Worm (Caenorhabditis elegans) whole organism, mixed stage, embryonic: Measurements from ENCODE around the gene F53F1.2.
A peak's percentile ranks its signal among the peaks of the same experiment; 100 is the strongest.

ENCODE experiments used
- M03D4.4 ChIP-seq: sonication (generic microtip); optimal IDR thresholded peaks from 2 replicates; lab custom pipeline; 2017; ENCODE audit warnings: mild to moderate bottlenecking, missing genetic modification characterization, missing compliant biosample characterization
- bed-3 ChIP-seq: fragments of 200-800 bp; sonication (Bioruptor generic); optimal IDR thresholded peaks from 3 replicates; lab custom pipeline; 2018; ENCODE audit warnings: mild to moderate bottlenecking, missing genetic modification characterization, moderate library complexity, missing compliant biosample characterization
- blmp-1 ChIP-seq: fragments of 150-350 bp; optimal IDR thresholded peaks from 2 replicates; lab custom pipeline; 2014; ENCODE audit warnings: missing biosample characterization, missing genetic modification characterization
- ceh-39 ChIP-seq: fragments of 150-350 bp; optimal IDR thresholded peaks from 2 replicates; lab custom pipeline; 2014; ENCODE audit warnings: missing biosample characterization, missing genetic modification characterization
- ceh-43 ChIP-seq: fragments of 200-800 bp; sonication (Bioruptor generic); optimal IDR thresholded peaks from 2 replicates; lab custom pipeline; 2018; ENCODE audit warnings: mild to moderate bottlenecking, missing genetic modification characterization, moderate library complexity, missing compliant biosample characterization
- ces-1 ChIP-seq: fragments of 150-350 bp; optimal IDR thresholded peaks from 2 replicates; lab custom pipeline; 2014; ENCODE audit warnings: missing biosample characterization, missing genetic modification reagents, missing genetic modification characterization
- cnd-1 ChIP-seq: fragments of 200-800 bp; sonication (Bioruptor generic); optimal IDR thresholded peaks from 2 replicates; lab custom pipeline; 2018; ENCODE audit warnings: mild to moderate bottlenecking, missing genetic modification characterization, missing compliant biosample characterization
- drap-1 ChIP-seq: fragments of 200-800 bp; sonication (Bioruptor generic); optimal IDR thresholded peaks from 3 replicates; lab custom pipeline; 2018; ENCODE audit warnings: mild to moderate bottlenecking, missing genetic modification characterization, missing compliant biosample characterization
- elt-1 ChIP-seq: sonication (generic microtip); optimal IDR thresholded peaks from 2 replicates; lab custom pipeline; 2017; ENCODE audit warnings: missing genetic modification characterization, mild to moderate bottlenecking, missing compliant biosample characterization, antibody characterized with exemption, moderate library complexity, borderline replicate concordance; ENCODE audit not compliant: insufficient read depth
- elt-3 ChIP-seq: fragments of 150-350 bp; optimal IDR thresholded peaks from 2 replicates; lab custom pipeline; 2014; ENCODE audit warnings: missing biosample characterization, missing genetic modification characterization
- flh-1 ChIP-seq: fragments of 200-800 bp; sonication (Bioruptor generic); optimal IDR thresholded peaks from 2 replicates; lab custom pipeline; 2018; ENCODE audit warnings: mild to moderate bottlenecking, missing genetic modification characterization, moderate library complexity, missing compliant biosample characterization
- ham-2 ChIP-seq: fragments of 200-800 bp; sonication (Bioruptor generic); optimal IDR thresholded peaks from 2 replicates; lab custom pipeline; 2018; ENCODE audit warnings: mild to moderate bottlenecking, missing genetic modification characterization, missing compliant biosample characterization
- hlh-1 ChIP-seq: fragments of 150-350 bp; optimal IDR thresholded peaks from 2 replicates; lab custom pipeline; 2014; ENCODE audit warnings: missing biosample characterization, missing genetic modification reagents, missing genetic modification characterization
- lin-32 ChIP-seq: fragments of 200-800 bp; sonication (Bioruptor generic); optimal IDR thresholded peaks from 2 replicates; lab custom pipeline; 2018; ENCODE audit warnings: mild to moderate bottlenecking, missing genetic modification characterization, missing compliant biosample characterization
- lsy-2 ChIP-seq: fragments of 150-350 bp; optimal IDR thresholded peaks from 2 replicates; lab custom pipeline; 2014; ENCODE audit warnings: missing biosample characterization, missing genetic modification characterization
- mls-2 ChIP-seq: sonication (generic microtip); optimal IDR thresholded peaks from 2 replicates; lab custom pipeline; 2016; ENCODE audit warnings: mild to moderate bottlenecking, missing genetic modification characterization, moderate library complexity, missing compliant biosample characterization
- nhr-12 ChIP-seq: fragments of 150-350 bp; optimal IDR thresholded peaks from 2 replicates; lab custom pipeline; 2014; ENCODE audit warnings: missing biosample characterization, missing genetic modification characterization
- nhr-2 ChIP-seq: fragments of 150-350 bp; optimal IDR thresholded peaks from 2 replicates; lab custom pipeline; 2014; ENCODE audit warnings: missing biosample characterization, missing genetic modification characterization
- nhr-237 ChIP-seq: fragments of 150-350 bp; optimal IDR thresholded peaks from 2 replicates; lab custom pipeline; 2014; ENCODE audit warnings: missing biosample characterization, missing genetic modification characterization
- nhr-28 ChIP-seq: fragments of 150-350 bp; optimal IDR thresholded peaks from 2 replicates; lab custom pipeline; 2014; ENCODE audit warnings: missing biosample characterization, missing genetic modification characterization
- nhr-76 ChIP-seq: sonication (generic microtip); optimal IDR thresholded peaks from 2 replicates; lab custom pipeline; 2017; ENCODE audit warnings: missing biosample characterization, missing genetic modification characterization
- pha-4 ChIP-seq: fragments of 150-350 bp; optimal IDR thresholded peaks from 2 replicates; lab custom pipeline; 2018; ENCODE audit warnings: missing biosample characterization, missing genetic modification reagents, missing genetic modification characterization
- snpc-4 ChIP-seq: fragments of 150-350 bp; optimal IDR thresholded peaks from 2 replicates; lab custom pipeline; 2014; ENCODE audit warnings: missing biosample characterization, missing genetic modification characterization
- tbx-8 ChIP-seq: fragments of 200-800 bp; sonication (Bioruptor generic); optimal IDR thresholded peaks from 2 replicates; lab custom pipeline; 2018; ENCODE audit warnings: mild to moderate bottlenecking, missing genetic modification characterization, moderate library complexity, missing compliant biosample characterization
- unc-120 ChIP-seq: sonication (generic microtip); optimal IDR thresholded peaks from 2 replicates; lab custom pipeline; 2017; ENCODE audit warnings: missing genetic modification characterization, missing compliant biosample characterization; ENCODE audit not compliant: poor library complexity, severe bottlenecking
- unc-39 ChIP-seq: fragments of 150-350 bp; optimal IDR thresholded peaks from 2 replicates; lab custom pipeline; 2014; ENCODE audit warnings: missing biosample characterization, missing genetic modification characterization
- unc-62 ChIP-seq: fragments of 150-350 bp; optimal IDR thresholded peaks from 2 replicates; lab custom pipeline; 2014; ENCODE audit warnings: missing biosample characterization, missing genetic modification reagents, missing genetic modification characterization
- zip-8 ChIP-seq: fragments of 150-350 bp; optimal IDR thresholded peaks from 2 replicates; lab custom pipeline; 2014; ENCODE audit warnings: missing biosample characterization, missing genetic modification characterization

Gene F53F1.2

DNA sequence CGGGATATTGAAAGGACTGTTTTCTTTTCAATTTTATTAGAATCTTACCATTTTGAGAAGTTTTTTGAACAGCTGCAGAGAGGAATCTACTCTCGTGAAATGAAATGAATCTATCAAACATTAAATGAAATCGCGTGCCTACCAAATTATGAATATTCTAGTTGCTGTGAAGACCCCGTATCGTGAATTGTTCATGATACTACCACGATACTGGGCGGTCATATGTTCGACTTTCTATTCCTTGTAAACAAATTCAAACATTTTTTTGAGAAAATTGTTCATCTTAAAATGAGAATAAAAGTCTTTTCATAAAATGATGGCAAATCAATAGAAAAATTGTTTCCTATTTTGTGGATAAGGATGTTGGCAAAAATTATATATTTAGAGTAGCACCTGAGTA lies 20.8 kb upstream of the F53F1.2 start, which contains the start of gene gcy-34:
Gene gcy-34, minus strand, starts transcription at position 101 of the 400 bp plus-strand sequence.
- TF ChIP-seq nhr-76, result no peak
- no peak for TF ChIP-seq snpc-4
- no peak for TF ChIP-seq bed-3 (GFP tag; lab: Kevin White, UChicago)
- TF ChIP-seq lin-32 (GFP tag; lab: Kevin White, UChicago), result no peak
- TF ChIP-seq hlh-1 (tag; lab: Kevin White, UChicago), result no peak
- no peak for TF ChIP-seq nhr-237 (tag; lab: Kevin White, UChicago)
- TF ChIP-seq flh-1 (GFP tag; lab: Kevin White, UChicago), result no peak
- no peak for TF ChIP-seq nhr-12 (tag; lab: Kevin White, UChicago)
- no peak for TF ChIP-seq blmp-1 (tag; lab: Kevin White, UChicago)
- no peak for TF ChIP-seq ceh-43
- TF ChIP-seq drap-1 (GFP tag; lab: Kevin White, UChicago), result no peak
- TF ChIP-seq unc-39 (tag; lab: Kevin White, UChicago), result no peak
- no peak for TF ChIP-seq cnd-1 (tag; lab: Kevin White, UChicago)
- TF ChIP-seq elt-3 (tag; lab: Kevin White, UChicago), result no peak
- TF ChIP-seq zip-8 (tag; lab: Kevin White, UChicago), result no peak

- no peak for TF ChIP-seq tbx-8 (GFP tag; lab: Kevin White, UChicago)
- no peak for TF ChIP-seq hlh-1 (tag; lab: Kevin White, UChicago)
- TF ChIP-seq ceh-43, result no peak
These were observed 19.1 kb upstream of the F53F1.2 start for ce11 chrV:13387472-13387871.

ce11 chrV:13388961-13389360 lies 17.7 kb upstream of the F53F1.2 start:
- TF ChIP-seq blmp-1 (tag; lab: Kevin White, UChicago), result no peak
- no peak for TF ChIP-seq pha-4
- no peak for TF ChIP-seq zip-8 (tag; lab: Kevin White, UChicago)
- TF ChIP-seq unc-62 (GFP tag; lab: Kevin White, UChicago), result no peak
- TF ChIP-seq elt-1 (tag; lab: Kevin White, UChicago), result no peak
- TF ChIP-seq ceh-43, result no peak
- TF ChIP-seq hlh-1 (tag; lab: Kevin White, UChicago), result no peak
- no peak for TF ChIP-seq M03D4.4
- TF ChIP-seq unc-39 (tag; lab: Kevin White, UChicago), result no peak
- no peak for TF ChIP-seq mls-2 (tag; lab: Kevin White, UChicago)
- TF ChIP-seq ceh-39, result no peak

DNA sequence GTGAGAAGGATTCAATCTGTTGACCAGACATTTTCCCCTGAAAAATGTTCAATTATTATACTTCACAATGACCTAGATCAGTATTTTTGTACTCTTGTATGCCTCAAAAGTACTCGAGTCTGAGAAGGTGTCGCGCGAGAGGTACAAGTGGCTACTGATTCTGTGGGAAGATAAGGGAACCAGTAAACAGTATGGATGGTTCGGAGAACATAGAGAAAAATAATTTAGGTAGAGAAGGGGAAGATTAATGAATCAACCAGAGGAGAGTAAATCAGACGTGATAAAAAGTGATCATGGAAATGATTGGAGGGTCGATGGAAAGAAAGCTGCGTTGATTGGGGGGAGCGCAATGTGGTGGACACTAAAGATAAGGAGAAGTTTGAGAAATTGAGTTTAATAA lies 17.2 kb upstream of the F53F1.2 start:
- TF ChIP-seq nhr-28 (tag; lab: Kevin White, UChicago), result no peak
- no peak for TF ChIP-seq drap-1 (GFP tag; lab: Kevin White, UChicago)
- TF ChIP-seq bed-3 (GFP tag; lab: Kevin White, UChicago), result no peak
- no peak for TF ChIP-seq hlh-1 (tag; lab: Kevin White, UChicago)
- no peak for TF ChIP-seq ham-2 (GFP tag; lab: Kevin White, UChicago)
- TF ChIP-seq elt-1 (tag; lab: Kevin White, UChicago), result peak; percentile 78
- no peak for TF ChIP-seq nhr-2 (tag; lab: Kevin White, UChicago)
- TF ChIP-seq, all 35 proteins: peak for 1

DNA sequence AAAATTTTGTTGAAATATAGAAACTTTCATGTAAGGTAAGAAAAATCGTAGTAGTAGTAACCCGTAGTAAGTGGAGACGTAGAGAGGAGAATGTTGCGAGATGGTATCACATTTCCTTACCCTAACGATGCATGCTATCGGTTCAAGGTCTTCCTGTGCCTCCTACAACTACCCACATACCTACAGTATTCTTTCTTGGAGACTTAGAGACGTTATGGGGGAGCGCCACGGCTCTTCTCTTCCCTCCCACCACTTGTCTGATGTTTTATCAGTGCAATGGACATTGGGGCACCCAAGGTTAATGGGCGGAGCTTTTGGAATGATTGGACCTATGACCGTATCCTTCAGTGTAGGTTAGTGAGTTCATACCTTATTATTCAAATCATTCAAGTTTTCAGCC lies 15.7 kb upstream of the F53F1.2 start:
- TF ChIP-seq lsy-2 (tag; lab: Kevin White, UChicago), result peak; percentile 16
- TF ChIP-seq ham-2 (GFP tag; lab: Kevin White, UChicago), result peak; percentile 22
- TF ChIP-seq lin-32 (GFP tag; lab: Kevin White, UChicago), result no peak
- TF ChIP-seq blmp-1 (tag; lab: Kevin White, UChicago), result no peak

DNA sequence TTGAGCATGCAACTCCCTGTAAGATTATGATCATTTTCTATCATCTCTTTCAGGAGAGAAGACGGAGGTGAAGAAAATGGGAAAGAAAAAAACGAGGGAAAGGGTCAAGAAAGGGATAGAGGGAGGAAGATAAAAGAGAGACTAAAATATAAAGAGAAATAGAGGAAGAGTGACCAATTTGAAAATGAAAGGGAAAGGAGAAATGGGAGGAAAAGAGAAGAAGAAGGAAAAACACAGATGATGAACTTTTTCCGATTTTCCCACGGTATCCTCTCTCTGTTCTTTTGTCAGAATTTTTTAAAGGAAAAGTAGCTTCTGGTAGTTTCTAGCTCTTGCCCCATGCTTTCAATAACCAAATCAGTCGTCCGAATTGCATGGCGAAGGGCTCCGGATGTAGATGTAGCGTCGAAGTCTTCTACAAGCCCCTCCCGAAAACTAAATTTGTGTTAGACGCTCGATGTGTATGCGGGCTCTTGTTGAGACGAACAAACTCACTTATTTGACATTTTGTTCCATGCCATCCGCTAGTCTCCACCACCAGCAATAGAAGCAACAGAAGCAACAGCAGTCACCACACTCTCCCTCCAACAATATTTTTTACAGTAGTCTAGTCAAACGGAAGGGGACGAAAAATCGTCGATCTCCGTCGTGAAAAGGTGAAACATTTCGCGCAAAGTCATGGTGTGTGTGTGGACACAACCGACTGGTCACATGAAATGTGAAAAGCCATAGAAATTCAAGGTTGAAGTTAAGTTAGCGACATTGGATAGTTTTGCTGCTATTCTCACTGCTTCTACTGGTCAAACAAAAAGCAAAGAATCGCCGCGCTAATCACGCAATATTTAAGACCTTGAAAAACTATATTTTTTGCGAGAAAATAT lies 15.0 kb upstream of the F53F1.2 start, which contains the start of gene somi-1:
Gene somi-1, minus strand, starts transcription at position 18 of the 881 bp plus-strand sequence.
- TF ChIP-seq unc-120 (peak; percentile 26), unc-62 (GFP tag; lab: Kevin White, UChicago) (no peak), ceh-43 (no peak), blmp-1 (tag; lab: Kevin White, UChicago) (peak; percentile 88), ces-1 (GFP tag; lab: Kevin White, UChicago) (peak; percentile 97)
- TF ChIP-seq, all 35 proteins: peak for 3
